Worm (Caenorhabditis elegans) whole organism, late embryonic: ENCODE measurements around the gene wnk-1.

ENCODE experiments used
- elt-2 ChIP-seq: sonication (generic microtip); optimal IDR thresholded peaks from 2 replicates; lab custom pipeline; 2016; ENCODE audit warnings: missing genetic modification reagents, missing genetic modification characterization, missing compliant biosample characterization
- gmeb-2 ChIP-seq: sonication (generic microtip); optimal IDR thresholded peaks from 2 replicates; lab custom pipeline; 2016; ENCODE audit warnings: missing genetic modification characterization, inconsistent platforms, missing compliant biosample characterization
- ref-2 ChIP-seq: sonication (generic microtip); optimal IDR thresholded peaks from 2 replicates; lab custom pipeline; 2016; ENCODE audit warnings: missing genetic modification characterization, missing compliant biosample characterization
- sox-2 ChIP-seq: fragments of 200-800 bp; sonication (Bioruptor generic); IDR thresholded peaks from 2 replicates; pipeline ENCODE4 v1.3.6; 2022; ENCODE audit warnings: missing genetic modification reagents, missing genetic modification characterization, missing compliant biosample characterization
- sox-4 ChIP-seq: sonication (generic microtip); optimal IDR thresholded peaks from 2 replicates; lab custom pipeline; 2017; ENCODE audit warnings: mild to moderate bottlenecking, missing genetic modification characterization, inconsistent platforms, missing compliant biosample characterization

DNA sequence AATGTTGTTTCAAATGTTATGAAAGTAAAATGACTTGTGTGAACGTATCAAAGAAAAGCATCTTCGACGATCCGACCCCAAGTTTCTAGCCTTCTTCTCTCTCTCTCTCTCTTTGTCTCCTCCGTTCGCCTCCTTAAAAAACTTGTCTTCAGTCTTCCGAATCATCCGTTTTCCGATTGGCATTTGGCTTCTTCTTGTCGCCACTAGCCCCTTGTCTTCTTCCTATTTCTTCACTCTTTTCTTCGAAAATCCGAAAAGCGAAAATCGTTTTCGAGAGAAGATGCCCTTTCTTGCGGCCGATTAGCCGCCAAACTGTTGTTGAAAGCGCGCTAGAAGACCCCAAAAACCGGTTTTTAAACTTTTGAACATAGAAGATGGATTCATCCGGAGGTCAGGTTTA, 58.6 kb downstream of the wnk-1 start:
- TF ChIP-seq ref-2 (tag; lab: Kevin White, UChicago): no peak
- TF ChIP-seq sox-4: no peak
- no peak for TF ChIP-seq gmeb-2 (tag; lab: Kevin White, UChicago)
- TF ChIP-seq elt-2 (tag; lab: Kevin White, UChicago): no peak
- TF ChIP-seq sox-2 (GFP tag; lab: Robert Waterston, UW): no peak
